Worm (Caenorhabditis elegans) whole organism, late embryonic: ENCODE data around the gene nep-6.
A peak's percentile ranks its signal among the peaks of the same experiment; 100 is the strongest.

Source experiments
- C08G9.2 ChIP-seq: sonication (generic microtip); optimal IDR thresholded peaks from 2 replicates; lab custom pipeline; 2016; ENCODE audit warnings: mild to moderate bottlenecking, missing genetic modification characterization, moderate library complexity, missing compliant biosample characterization
- K02D7.2 ChIP-seq: sonication (generic microtip); optimal IDR thresholded peaks from 2 replicates; lab custom pipeline; 2017; ENCODE audit warnings: mild to moderate bottlenecking, missing genetic modification characterization, missing compliant biosample characterization
- T23F11.4 ChIP-seq: fragments of 200-800 bp; sonication (Bioruptor generic); optimal IDR thresholded peaks from 2 replicates; lab custom pipeline; 2018; ENCODE audit warnings: mild to moderate bottlenecking, missing genetic modification characterization, missing compliant biosample characterization
- Y22D7AL.16 ChIP-seq: sonication (generic microtip); optimal IDR thresholded peaks from 2 replicates; lab custom pipeline; 2016; ENCODE audit warnings: missing genetic modification characterization, missing compliant biosample characterization
- ceh-18 ChIP-seq: sonication (generic microtip); optimal IDR thresholded peaks from 2 replicates; lab custom pipeline; 2016; ENCODE audit warnings: missing genetic modification characterization, missing compliant biosample characterization
- ceh-22 ChIP-seq: sonication (generic microtip); optimal IDR thresholded peaks from 2 replicates; lab custom pipeline; 2017; ENCODE audit warnings: missing biosample characterization, missing genetic modification characterization
- ceh-24 ChIP-seq: sonication (generic microtip); optimal IDR thresholded peaks from 2 replicates; lab custom pipeline; 2016; ENCODE audit warnings: mild to moderate bottlenecking, missing genetic modification characterization, missing compliant biosample characterization
- ceh-31 ChIP-seq: sonication (generic microtip); optimal IDR thresholded peaks from 2 replicates; lab custom pipeline; 2016; ENCODE audit warnings: missing genetic modification characterization, missing compliant biosample characterization
- ceh-34 ChIP-seq: sonication (generic microtip); optimal IDR thresholded peaks from 2 replicates; lab custom pipeline; 2016; ENCODE audit warnings: mild to moderate bottlenecking, missing genetic modification characterization, missing compliant biosample characterization
- ceh-6 ChIP-seq: fragments of 200-800 bp; sonication (Bioruptor generic); optimal IDR thresholded peaks from 2 replicates; lab custom pipeline; 2018; ENCODE audit warnings: mild to moderate bottlenecking, missing genetic modification characterization, missing compliant biosample characterization
- ceh-9 ChIP-seq: sonication (generic microtip); optimal IDR thresholded peaks from 2 replicates; lab custom pipeline; 2016; ENCODE audit warnings: mild to moderate bottlenecking, missing genetic modification characterization, inconsistent platforms, missing compliant biosample characterization
- dmd-4 ChIP-seq: sonication (generic microtip); optimal IDR thresholded peaks from 2 replicates; lab custom pipeline; 2016; ENCODE audit warnings: borderline replicate concordance, missing genetic modification characterization, missing compliant biosample characterization
- dve-1 ChIP-seq: sonication (generic microtip); optimal IDR thresholded peaks from 2 replicates; lab custom pipeline; 2017; ENCODE audit warnings: antibody characterized with exemption, mild to moderate bottlenecking, missing genetic modification characterization, missing compliant biosample characterization
- elt-2 ChIP-seq: sonication (generic microtip); optimal IDR thresholded peaks from 2 replicates; lab custom pipeline; 2016; ENCODE audit warnings: missing genetic modification reagents, missing genetic modification characterization, missing compliant biosample characterization
- fkh-6 ChIP-seq: sonication (generic microtip); optimal IDR thresholded peaks from 2 replicates; lab custom pipeline; 2016; ENCODE audit warnings: missing genetic modification characterization, missing compliant biosample characterization
- gmeb-2 ChIP-seq: sonication (generic microtip); optimal IDR thresholded peaks from 2 replicates; lab custom pipeline; 2016; ENCODE audit warnings: missing genetic modification characterization, inconsistent platforms, missing compliant biosample characterization
- hlh-13 ChIP-seq: fragments of 200-800 bp; sonication (Bioruptor generic); optimal IDR thresholded peaks from 2 replicates; lab custom pipeline; 2018; ENCODE audit warnings: mild to moderate bottlenecking, missing genetic modification characterization, missing compliant biosample characterization
- hlh-6 ChIP-seq: sonication (generic microtip); optimal IDR thresholded peaks from 2 replicates; lab custom pipeline; 2016; ENCODE audit warnings: missing genotype, missing genetic modification characterization, missing compliant biosample characterization
- hlh-8 ChIP-seq: sonication (generic microtip); optimal IDR thresholded peaks from 2 replicates; lab custom pipeline; 2016; ENCODE audit warnings: missing genotype, missing genetic modification characterization, missing compliant biosample characterization
- madf-2 ChIP-seq: sonication (generic microtip); optimal IDR thresholded peaks from 2 replicates; lab custom pipeline; 2017; ENCODE audit warnings: missing genetic modification characterization, missing compliant biosample characterization
- mec-3 ChIP-seq: sonication (generic microtip); optimal IDR thresholded peaks from 2 replicates; lab custom pipeline; 2016; ENCODE audit warnings: borderline replicate concordance, missing genetic modification characterization, missing compliant biosample characterization
- nfya-1 ChIP-seq: sonication (generic microtip); optimal IDR thresholded peaks from 2 replicates; lab custom pipeline; 2017; ENCODE audit warnings: missing genetic modification characterization, mild to moderate bottlenecking, missing compliant biosample characterization, antibody characterized with exemption, moderate library complexity
- nhr-11 ChIP-seq: fragments of 150-350 bp; optimal IDR thresholded peaks from 2 replicates; lab custom pipeline; 2014; ENCODE audit warnings: missing biosample characterization, missing genetic modification characterization
- npax-4 ChIP-seq: sonication (generic microtip); optimal IDR thresholded peaks from 2 replicates; lab custom pipeline; 2016; ENCODE audit warnings: missing genetic modification characterization, missing compliant biosample characterization
- pat-9 ChIP-seq: fragments of 200-800 bp; sonication (Bioruptor generic); optimal IDR thresholded peaks from 2 replicates; lab custom pipeline; 2018; ENCODE audit warnings: mild to moderate bottlenecking, missing genetic modification characterization, moderate library complexity, missing compliant biosample characterization
- pax-1 ChIP-seq: fragments of 150-350 bp; optimal IDR thresholded peaks from 2 replicates; lab custom pipeline; 2014; ENCODE audit warnings: missing biosample characterization, missing genetic modification characterization
- pha-2 ChIP-seq: sonication (generic microtip); optimal IDR thresholded peaks from 2 replicates; lab custom pipeline; 2017; ENCODE audit warnings: mild to moderate bottlenecking, missing genetic modification characterization, missing compliant biosample characterization
- pha-4 ChIP-seq: fragments of 150-350 bp; optimal IDR thresholded peaks from 2 replicates; lab custom pipeline; 2018; ENCODE audit warnings: missing biosample characterization, missing genetic modification reagents, missing genetic modification characterization
- pros-1 ChIP-seq: fragments of 150-350 bp; optimal IDR thresholded peaks from 2 replicates; lab custom pipeline; 2014; ENCODE audit warnings: missing biosample characterization, missing genetic modification reagents, missing genetic modification characterization
- sox-4 ChIP-seq: sonication (generic microtip); optimal IDR thresholded peaks from 2 replicates; lab custom pipeline; 2017; ENCODE audit warnings: mild to moderate bottlenecking, missing genetic modification characterization, inconsistent platforms, missing compliant biosample characterization
- tbx-2 ChIP-seq: sonication (generic microtip); optimal IDR thresholded peaks from 2 replicates; lab custom pipeline; 2016; ENCODE audit warnings: missing genetic modification characterization, missing compliant biosample characterization
- tbx-7 ChIP-seq: sonication (generic microtip); optimal IDR thresholded peaks from 2 replicates; lab custom pipeline; 2016; ENCODE audit warnings: missing genotype, missing genetic modification characterization, missing compliant biosample characterization
- unc-55 ChIP-seq: sonication (generic microtip); optimal IDR thresholded peaks from 2 replicates; lab custom pipeline; 2017; ENCODE audit warnings: missing biosample characterization, missing genetic modification reagents, missing genetic modification characterization
- unc-86 ChIP-seq: sonication (generic microtip); optimal IDR thresholded peaks from 2 replicates; lab custom pipeline; 2016; ENCODE audit warnings: missing genetic modification characterization, missing compliant biosample characterization

The nep-6 gene

DNA sequence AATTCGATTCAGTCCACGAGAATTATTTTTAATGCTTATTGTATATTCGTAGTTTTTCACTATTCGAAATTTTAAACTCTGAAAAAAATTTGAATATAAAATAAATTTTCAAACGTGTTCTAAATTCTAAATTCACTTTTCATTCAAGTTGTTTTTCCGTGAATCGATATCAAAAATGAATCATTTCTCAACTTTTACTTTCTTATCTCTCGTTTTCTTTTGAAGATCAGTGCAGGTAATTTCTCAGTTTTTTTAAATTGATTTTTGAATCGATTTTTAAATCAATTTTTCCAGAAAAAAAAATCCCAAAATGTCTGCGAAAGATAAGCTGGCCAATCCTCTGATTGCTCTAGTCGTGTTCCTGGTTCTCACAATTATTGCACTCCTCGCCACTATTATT is at the start of gene nep-6:
nep-6 (plus strand) TSS at position 301 of the 400 bp plus-strand sequence.
- TF ChIP-seq dmd-4 (tag; lab: Kevin White, UChicago) (no peak), madf-2 (no peak), pat-9 (tag; lab: Kevin White, UChicago) (no peak), elt-2 (tag; lab: Kevin White, UChicago) (no peak), ceh-6 (GFP tag; lab: Kevin White, UChicago) (no peak), C08G9.2 (tag; lab: Kevin White, UChicago) (no peak), hlh-13 (GFP tag; lab: Kevin White, UChicago) (no peak), unc-55 (GFP tag; lab: Kevin White, UChicago) (no peak)
- TF ChIP-seq, all 69 proteins: peak for 0

DNA sequence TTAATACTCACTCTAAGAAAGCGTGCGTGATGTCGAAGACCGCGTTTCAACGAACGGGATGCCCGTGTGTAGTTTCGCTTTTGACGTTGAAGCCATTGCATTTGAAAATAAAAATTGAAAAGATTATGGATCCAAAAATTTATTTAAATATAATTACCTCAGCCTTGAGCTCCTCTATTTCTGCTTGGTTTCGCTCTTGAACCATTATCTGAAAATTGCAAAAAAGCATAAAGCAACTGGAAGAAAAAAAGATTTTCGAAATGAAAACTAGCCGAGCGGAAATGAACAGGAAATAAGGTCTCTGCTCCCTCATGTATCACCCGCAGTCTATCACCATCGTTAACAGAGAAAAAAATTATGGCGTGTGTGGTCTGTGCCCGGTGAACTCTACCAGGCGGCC is 49.5 kb upstream of the nep-6 start, which contains the start of gene Y49F6C.6:
Y49F6C.6 (minus strand) TSS at position 101 of the 400 bp plus-strand sequence.
- TF ChIP-seq ceh-34 (no peak), unc-86 (no peak), hlh-13 (GFP tag; lab: Kevin White, UChicago) (no peak), K02D7.2 (tag; lab: Kevin White, UChicago) (no peak), dve-1 (tag; lab: Kevin White, UChicago) (no peak)

DNA sequence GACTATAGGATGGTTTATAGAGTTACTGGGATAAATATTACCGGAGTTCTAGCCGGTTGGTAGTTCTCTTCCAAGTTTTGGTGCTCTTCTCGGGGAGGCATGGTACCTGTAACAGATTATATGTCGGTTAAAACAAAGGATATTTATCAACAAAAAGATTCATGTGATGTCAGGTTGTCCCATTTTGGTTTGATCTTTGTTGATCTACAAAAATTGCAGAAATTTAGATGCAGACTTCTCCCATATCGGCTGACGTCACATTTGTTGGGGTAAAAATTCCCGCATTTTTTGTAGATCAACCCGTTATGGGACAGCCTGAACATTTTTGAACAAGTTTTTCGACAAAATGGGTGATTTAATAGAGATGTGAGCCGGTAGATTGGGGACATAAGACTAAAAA is 48.5 kb upstream of the nep-6 start, which contains the start of gene Y49F6C.7:
Y49F6C.7 (minus strand) TSS at position 101 of the 400 bp plus-strand sequence.
- TF ChIP-seq pha-4 (no peak), ceh-9 (tag; lab: Kevin White, UChicago) (no peak), gmeb-2 (no peak), pax-1 (tag; lab: Kevin White, UChicago) (no peak), unc-86 (no peak), nfya-1 (tag; lab: Kevin White, UChicago) (no peak), mec-3 (tag; lab: Kevin White, UChicago) (no peak), sox-4 (tag; lab: Kevin White, UChicago) (no peak), tbx-7 (tag; lab: Kevin White, UChicago) (no peak), pha-2 (tag; lab: Kevin White, UChicago) (no peak), ceh-18 (no peak)

DNA sequence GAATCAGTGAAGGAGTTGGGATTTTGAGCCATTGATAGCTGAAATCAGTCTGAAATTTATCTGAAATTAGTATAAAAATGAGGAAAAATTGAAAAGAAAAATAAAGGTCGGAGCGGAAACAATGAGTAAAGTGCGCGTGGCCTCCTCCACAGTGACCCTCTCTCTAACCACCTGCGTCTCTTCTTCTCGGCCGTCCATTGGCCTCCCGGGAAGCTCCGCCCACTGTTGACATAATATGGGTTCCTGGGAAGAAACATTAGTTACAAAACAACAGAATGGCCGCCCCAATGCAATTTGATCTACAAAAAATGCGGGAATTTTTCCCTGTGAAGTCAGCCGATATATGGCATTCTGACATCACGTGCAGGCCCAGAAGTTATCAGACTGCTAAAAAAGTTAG is 46.6 kb upstream of the nep-6 start, which contains the start of gene Y49F6C.8:
Y49F6C.8 (minus strand) TSS at position 51 of the 400 bp plus-strand sequence.
- no peak for TF ChIP-seq ceh-31 (tag; lab: Kevin White, UChicago)
- no peak for TF ChIP-seq mec-3 (tag; lab: Kevin White, UChicago)
- no peak for TF ChIP-seq ceh-34
- TF ChIP-seq unc-86, result no peak
- TF ChIP-seq fkh-6 (tag; lab: Kevin White, UChicago), result no peak
- TF ChIP-seq nfya-1 (tag; lab: Kevin White, UChicago), result peak; percentile 96
- TF ChIP-seq, all 69 proteins: peak for 1

DNA sequence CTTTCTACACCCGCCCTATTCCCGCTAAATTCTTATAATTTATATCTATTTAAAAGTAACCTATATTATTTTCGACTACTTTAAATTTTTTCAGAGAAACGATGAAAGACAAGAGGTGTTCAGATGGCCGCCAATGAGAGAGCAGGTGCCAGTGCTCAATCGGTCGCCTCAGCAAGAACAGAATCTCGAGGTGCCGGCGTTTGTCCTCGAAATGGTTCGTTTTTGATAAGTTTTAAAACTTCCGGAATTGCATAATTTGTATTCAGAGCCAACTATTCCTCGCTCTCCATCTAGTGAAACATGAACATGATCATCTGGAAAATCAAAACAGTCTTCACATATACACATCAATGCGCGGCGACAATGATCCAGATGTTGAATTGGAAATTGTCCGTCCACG is 45.6 kb upstream of the nep-6 start, which contains the start of gene bath-23:
bath-23 (plus strand) TSS at position 301 of the 400 bp plus-strand sequence.
- TF ChIP-seq ceh-6 (GFP tag; lab: Kevin White, UChicago), result no peak
- no peak for TF ChIP-seq fkh-6 (tag; lab: Kevin White, UChicago)
- no peak for TF ChIP-seq T23F11.4 (GFP tag; lab: Kevin White, UChicago)
- TF ChIP-seq ceh-22 (tag; lab: Kevin White, UChicago), result no peak
- no peak for TF ChIP-seq hlh-6
- TF ChIP-seq pha-2 (tag; lab: Kevin White, UChicago), result no peak
- no peak for TF ChIP-seq pat-9 (tag; lab: Kevin White, UChicago)
- no peak for TF ChIP-seq Y22D7AL.16 (tag; lab: Kevin White, UChicago)
- TF ChIP-seq pros-1 (tag; lab: Kevin White, UChicago), result no peak
- no peak for TF ChIP-seq hlh-8 (tag; lab: Kevin White, UChicago)
- no peak for TF ChIP-seq npax-4 (tag; lab: Kevin White, UChicago)
- TF ChIP-seq C08G9.2 (tag; lab: Kevin White, UChicago), result no peak
- TF ChIP-seq ceh-24 (tag; lab: Kevin White, UChicago), result no peak
- TF ChIP-seq nhr-11 (tag; lab: Kevin White, UChicago), result no peak
- no peak for TF ChIP-seq ceh-9 (tag; lab: Kevin White, UChicago)
- TF ChIP-seq tbx-2 (tag; lab: Kevin White, UChicago), result no peak
